Worm (Caenorhabditis elegans): Measurements from ENCODE around the gene F31A3.5.

DNA sequence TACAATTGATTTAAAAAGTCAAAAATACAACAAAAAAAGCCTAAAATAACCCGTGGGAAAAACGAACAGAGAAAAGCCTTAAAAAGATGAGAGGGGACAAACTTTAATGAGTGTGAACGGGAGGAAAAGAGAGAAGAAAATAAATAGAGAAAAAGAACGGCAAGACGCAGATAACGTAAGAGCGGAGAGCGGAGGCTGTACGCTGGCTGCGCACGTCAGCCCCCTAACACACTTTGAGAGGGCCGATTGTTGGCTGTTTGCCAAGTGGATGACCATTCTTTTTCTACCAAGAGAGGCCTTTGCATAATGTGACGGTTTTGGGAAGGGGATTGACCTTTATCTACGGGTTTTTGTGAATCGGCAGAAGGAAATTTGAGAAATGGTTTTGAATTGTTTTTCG lies 1.2 kb downstream of the F31A3.5 start:
- no peak for TF ChIP-seq him-1 (tag; optimal IDR thresholded peaks at IDR 0.05)
- TF ChIP-seq dao-5 (tag; optimal IDR thresholded peaks at IDR 0.05): no peak
